Fruit fly (Drosophila melanogaster) whole organism, prepupa: ENCODE data around the gene CG15147.

Source experiments
- CG15336 ChIP-seq: fragments of 200-800 bp; sonication (Bioruptor generic); IDR thresholded peaks from 2 replicates; pipeline ENCODE4 v1.3.6; 2022; ENCODE audit warnings: missing biosample characterization, missing genetic modification characterization
- CG32006 ChIP-seq: fragments of 200-800 bp; sonication (Bioruptor generic); optimal IDR thresholded peaks from 3 replicates; lab custom pipeline; 2017; ENCODE audit warnings: missing biosample characterization, mild to moderate bottlenecking, missing genetic modification characterization
- CG6854 ChIP-seq: fragments of 200-800 bp; sonication (Bioruptor generic); optimal IDR thresholded peaks from 2 replicates; lab custom pipeline; 2017; ENCODE audit warnings: missing biosample characterization, mild to moderate bottlenecking, missing genetic modification characterization
- CG8319 ChIP-seq: fragments of 200-800 bp; sonication (Bioruptor generic); optimal IDR thresholded peaks from 3 replicates; lab custom pipeline; 2016; ENCODE audit warnings: missing biosample characterization, missing genetic modification characterization
- Eip93F ChIP-seq: fragments of 200-800 bp; sonication (Bioruptor generic); optimal IDR thresholded peaks from 2 replicates; lab custom pipeline; 2016; ENCODE audit warnings: missing biosample characterization, mild to moderate bottlenecking, missing genetic modification characterization
- Gug ChIP-seq: fragments of 200-800 bp; sonication (Bioruptor generic); IDR thresholded peaks from 2 replicates; pipeline ENCODE4 v1.3.6; 2022; ENCODE audit warnings: missing biosample characterization, missing genetic modification characterization
- OdsH ChIP-seq: fragments of 200-800 bp; sonication (Bioruptor generic); optimal IDR thresholded peaks from 3 replicates; lab custom pipeline; 2016; ENCODE audit warnings: missing biosample characterization, missing genetic modification characterization
- achi ChIP-seq: fragments of 200-800 bp; sonication (Bioruptor generic); optimal IDR thresholded peaks from 3 replicates; lab custom pipeline; 2016; ENCODE audit warnings: missing biosample characterization, missing genetic modification characterization
- dac ChIP-seq: fragments of 200-800 bp; sonication (Bioruptor generic); optimal IDR thresholded peaks from 2 replicates; lab custom pipeline; 2017; ENCODE audit warnings: missing biosample characterization, mild to moderate bottlenecking, missing genetic modification characterization
- salr ChIP-seq, 2 experiments: fragments of 200-800 bp; sonication (Bioruptor generic); optimal IDR thresholded peaks; 3 replicates each; lab custom pipeline; 2016 to 2018; ENCODE audit warnings: missing biosample characterization in 2 of 2, missing genetic modification characterization in 2 of 2, mild to moderate bottlenecking in 1 of 2
- spab ChIP-seq: fragments of 200-800 bp; sonication (Bioruptor generic); optimal IDR thresholded peaks from 2 replicates; lab custom pipeline; 2017; ENCODE audit warnings: missing biosample characterization, mild to moderate bottlenecking, missing genetic modification characterization, missing genetic modification reagents

- TF ChIP-seq CG6854 (GFP tag; lab: Kevin White, UChicago), result no peak
- TF ChIP-seq salr (GFP tag; optimal IDR thresholded peaks at IDR 0.05; lab: Kevin White, UChicago), result no peak
- TF ChIP-seq CG15336, result no peak
- TF ChIP-seq CG32006, result no peak
- TF ChIP-seq achi (GFP tag; lab: Kevin White, UChicago), result no peak
- TF ChIP-seq Eip93F, result no peak
- TF ChIP-seq dac (GFP tag; lab: Kevin White, UChicago), result no peak
- TF ChIP-seq spab (GFP tag; lab: Kevin White, UChicago), result no peak
- TF ChIP-seq Gug (GFP tag; lab: Robert Waterston, UW), result no peak
- no peak for TF ChIP-seq CG8319 (GFP tag; lab: Kevin White, UChicago)
- no peak for TF ChIP-seq OdsH (GFP tag; lab: Kevin White, UChicago)
Measured at dm6 chr2L:17671222-17671621, 45.0 kb upstream of the CG15147 start.
